Worm (Caenorhabditis elegans): ENCODE measurements around the gene F32A5.8.

Gene F32A5.8

DNA sequence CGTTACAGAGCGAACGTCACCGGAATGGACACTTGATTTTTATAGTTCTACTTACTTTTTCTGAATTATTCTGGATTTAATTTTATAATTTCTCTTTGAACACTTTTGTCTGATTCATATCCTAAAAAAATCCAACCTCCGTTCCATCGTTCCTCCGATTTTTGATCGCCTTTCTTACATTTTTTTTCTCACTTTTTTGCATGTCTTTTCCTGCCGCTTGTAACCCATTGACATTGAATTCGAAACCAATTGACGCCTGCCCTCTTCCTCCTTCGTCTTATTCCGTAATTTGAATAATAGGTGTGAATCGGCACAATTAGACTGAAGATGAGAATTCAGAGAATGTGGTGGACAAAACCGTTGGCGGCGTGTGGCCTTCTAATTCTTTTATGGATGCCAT, 10.3 kb upstream of the F32A5.8 start, which contains the start of gene skpo-3:
skpo-3 (plus strand) TSS at position 301 of the 400 bp plus-strand sequence.
- TF ChIP-seq gei-17 (GFP tag; optimal IDR thresholded peaks at IDR 0.05) = no peak
- no peak for TF ChIP-seq die-1 (tag; optimal IDR thresholded peaks at IDR 0.05)
- no peak for TF ChIP-seq attf-3 (GFP tag; conservative IDR thresholded peaks at IDR 0.05)
- TF ChIP-seq hmg-20 (GFP tag; IDR thresholded peaks at IDR 0.05) = no peak
- no peak for TF ChIP-seq xnd-1 (tag; optimal IDR thresholded peaks at IDR 0.05)
- no peak for TF ChIP-seq snpc-1.1 (tag; optimal IDR thresholded peaks at IDR 0.05; ENCODE audit: insufficient read depth)
- no peak for TF ChIP-seq mcd-1 (GFP tag; IDR thresholded peaks at IDR 0.05)
- no peak for TF ChIP-seq Y67H2A.10 (GFP tag; conservative IDR thresholded peaks at IDR 0.05)
- TF ChIP-seq ztf-25 (GFP tag; IDR thresholded peaks at IDR 0.05) = no peak
- TF ChIP-seq ceh-91 (GFP tag; IDR thresholded peaks at IDR 0.05) = no peak
- no peak for TF ChIP-seq chd-7 (tag; optimal IDR thresholded peaks at IDR 0.05)
- no peak for TF ChIP-seq nfyb-1 (GFP tag; IDR thresholded peaks at IDR 0.05)
- TF ChIP-seq let-607 (tag; optimal IDR thresholded peaks at IDR 0.05) = no peak
- no peak for TF ChIP-seq rcor-1 (GFP tag; IDR thresholded peaks at IDR 0.05)
- no peak for TF ChIP-seq tlf-1 (GFP tag; optimal IDR thresholded peaks at IDR 0.05)
- no peak for TF ChIP-seq rec-8 (tag; optimal IDR thresholded peaks at IDR 0.05)
- no peak for TF ChIP-seq zfh-2 (GFP tag; conservative IDR thresholded peaks at IDR 0.05)
- no peak for TF ChIP-seq F57A8.1 (GFP tag; optimal IDR thresholded peaks at IDR 0.05)
- no peak for TF ChIP-seq F10E7.11 (tag; optimal IDR thresholded peaks at IDR 0.05)
- TF ChIP-seq B0261.1 (tag; optimal IDR thresholded peaks at IDR 0.05) = no peak

DNA sequence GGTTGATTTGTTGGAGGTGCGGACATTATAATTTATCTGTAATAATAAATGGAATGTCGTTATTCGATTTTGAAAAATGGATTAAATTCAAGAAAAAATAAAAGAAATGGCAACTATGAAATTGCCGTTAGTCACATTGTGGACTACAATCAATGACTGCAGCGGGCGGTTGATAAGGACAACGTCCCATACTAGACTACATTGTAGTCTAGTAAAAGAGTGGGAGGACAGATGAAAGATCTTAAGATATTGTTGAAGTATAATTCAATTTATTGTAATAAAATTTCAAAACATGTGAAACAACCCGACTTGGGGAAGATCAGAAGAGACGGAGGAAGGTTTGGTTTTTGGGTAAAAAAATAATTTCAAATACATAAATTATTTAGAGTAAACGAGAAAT, 3.9 kb upstream of the F32A5.8 start, which contains the start of the genes prx-13 and ada-2:
prx-13 (minus strand) TSS at position 38 of the 400 bp plus-strand sequence.
ada-2 (plus strand) TSS at position 282 of the 400 bp plus-strand sequence.
- TF ChIP-seq ceh-58 (GFP tag; IDR thresholded peaks at IDR 0.05) (no peak), lir-1 (GFP tag; conservative IDR thresholded peaks at IDR 0.05) (no peak), lin-54 (GFP tag; optimal IDR thresholded peaks at IDR 0.05) (no peak), lin-40 (tag; optimal IDR thresholded peaks at IDR 0.05) (no peak), ztf-28 (GFP tag; IDR thresholded peaks at IDR 0.05) (no peak), snpc-4 (GFP tag; optimal IDR thresholded peaks at IDR 0.05) (no peak), snpc-4 (tag; optimal IDR thresholded peaks at IDR 0.05) (peak in 1 of 4 experiments; percentile 15), nhr-80 (tag; optimal IDR thresholded peaks at IDR 0.05) (peak; percentile 62), F23B12.7 (tag; optimal IDR thresholded peaks at IDR 0.05; ENCODE audit: insufficient read depth) (no peak), ekl-4 (GFP tag; IDR thresholded peaks at IDR 0.05) (no peak)

DNA sequence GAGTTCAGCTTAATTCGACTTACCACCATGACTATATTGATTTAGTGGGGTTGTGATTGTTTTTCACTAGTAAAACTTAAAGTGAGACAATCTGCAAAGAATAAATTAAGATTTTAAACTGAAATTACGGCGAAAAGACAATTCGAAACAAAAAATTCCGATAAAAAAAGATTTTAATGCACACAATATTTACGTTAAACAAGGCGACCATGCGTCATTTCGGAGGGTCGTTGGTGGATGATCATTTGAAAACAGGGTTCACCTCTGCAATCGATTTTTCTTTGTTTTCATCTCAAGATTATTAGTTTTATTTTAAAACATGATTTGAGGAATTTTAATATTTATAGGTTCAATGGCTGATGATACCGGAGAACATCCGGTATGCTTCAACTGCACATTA, 2.8 kb upstream of the F32A5.8 start, which contains the start of gene lsm-4:
lsm-4 (minus strand) TSS at position 91 of the 400 bp plus-strand sequence.
- TF ChIP-seq lin-54 (GFP tag; optimal IDR thresholded peaks at IDR 0.05) (no peak), attf-3 (GFP tag; conservative IDR thresholded peaks at IDR 0.05) (peak; percentile 86)

DNA sequence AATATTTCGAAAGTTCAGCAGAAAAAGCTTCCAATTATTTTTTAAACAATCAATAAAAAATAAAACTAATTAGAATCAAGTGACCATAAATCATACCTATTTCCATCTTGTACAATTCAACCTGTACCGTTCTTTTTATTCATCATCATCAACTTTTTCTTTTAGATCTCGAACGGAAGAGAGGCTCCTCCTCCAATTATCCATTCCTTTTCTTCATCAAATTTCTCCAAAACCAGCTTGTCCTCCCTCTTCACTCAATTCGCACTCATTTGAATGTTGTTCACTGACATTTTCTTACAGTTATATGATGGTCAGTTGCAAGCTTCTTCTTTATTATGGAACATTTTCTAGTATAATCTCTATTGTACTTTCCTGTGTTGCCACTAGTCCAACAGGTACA, 5.9 kb downstream of the F32A5.8 start, which contains the start of gene C30G12.4:
C30G12.4 (plus strand) TSS at position 301 of the 400 bp plus-strand sequence.
- no peak for TF ChIP-seq ztf-3 (GFP tag; optimal IDR thresholded peaks at IDR 0.05)
- no peak for TF ChIP-seq mxl-1 (tag; optimal IDR thresholded peaks at IDR 0.05)

DNA sequence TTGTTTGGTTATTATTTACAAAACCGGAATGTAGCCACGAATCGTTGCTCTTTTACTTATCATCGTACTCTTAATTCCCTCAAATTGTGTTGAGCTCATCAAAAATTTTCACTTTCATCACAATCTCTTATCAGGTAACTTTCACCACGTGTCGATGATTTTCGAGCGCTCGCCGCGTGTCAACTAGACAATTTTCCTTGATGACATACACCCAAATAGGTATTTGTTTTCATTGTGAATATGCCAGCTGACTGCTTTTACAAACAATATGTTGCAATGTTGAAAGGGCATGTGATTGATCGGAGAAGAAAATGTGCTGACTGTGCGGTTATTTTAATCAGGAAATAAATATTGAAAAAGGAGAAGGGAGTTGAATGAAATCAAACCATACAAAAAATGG, 8.8 kb downstream of the F32A5.8 start:
- TF ChIP-seq mes-4 (tag; optimal IDR thresholded peaks at IDR 0.05) (no peak), tlf-1 (GFP tag; optimal IDR thresholded peaks at IDR 0.05) (no peak), C17E4.6 (GFP tag; IDR thresholded peaks at IDR 0.05) (no peak), ztf-26 (tag; optimal IDR thresholded peaks at IDR 0.05) (no peak), pha-4 (tag; optimal IDR thresholded peaks at IDR 0.05) (peak; percentile 35), hmg-1.2 (GFP tag; IDR thresholded peaks at IDR 0.05) (no peak), akir-1 (GFP tag; optimal IDR thresholded peaks at IDR 0.05) (no peak), cebp-1 (GFP tag; IDR thresholded peaks at IDR 0.05) (no peak), cebp-1 (tag; optimal IDR thresholded peaks at IDR 0.05) (no peak), Y53F4B.3 (GFP tag; IDR thresholded peaks at IDR 0.05) (no peak), nhr-179 (tag; optimal IDR thresholded peaks at IDR 0.05) (no peak), ztf-28 (GFP tag; IDR thresholded peaks at IDR 0.05) (no peak), ceh-91 (GFP tag; IDR thresholded peaks at IDR 0.05) (no peak), let-607 (tag; optimal IDR thresholded peaks at IDR 0.05) (peak in 1 of 2 experiments; percentile 4), nhr-80 (tag; optimal IDR thresholded peaks at IDR 0.05) (peak; percentile 76), nfyb-1 (GFP tag; IDR thresholded peaks at IDR 0.05) (no peak), B0261.1 (tag; optimal IDR thresholded peaks at IDR 0.05) (no peak)

Data from whole organism, young adult.